Worm (Caenorhabditis elegans) whole organism, young adult: ENCODE results near the gene acs-11.
A peak's percentile ranks its signal among the peaks of the same experiment; 100 is the strongest.

Experiments used
- D2030.7 ChIP-seq: fragments of 200-800 bp; sonication (Bioruptor generic); IDR thresholded peaks from 2 replicates; pipeline ENCODE4 v1.3.6; 2022; ENCODE audit warnings: missing genetic modification reagents, missing genetic modification characterization, missing compliant biosample characterization
- F23B12.7 ChIP-seq: sonication (generic microtip); optimal IDR thresholded peaks from 2 replicates; lab custom pipeline; 2017; ENCODE audit warnings: missing genetic modification characterization, mild to moderate bottlenecking, missing compliant biosample characterization, antibody characterized with exemption, moderate library complexity; ENCODE audit not compliant: insufficient read depth
- F33H1.4 ChIP-seq: fragments of 200-800 bp; sonication (Bioruptor generic); IDR thresholded peaks from 2 replicates; pipeline ENCODE4 v1.3.6; 2022; ENCODE audit warnings: missing genetic modification reagents, missing genetic modification characterization, missing compliant biosample characterization
- F55B11.4 ChIP-seq: sonication (generic microtip); optimal IDR thresholded peaks from 2 replicates; lab custom pipeline; 2016; ENCODE audit warnings: missing compliant biosample characterization, missing genetic modification characterization, borderline replicate concordance; ENCODE audit not compliant: insufficient read depth
- F57C9.4 ChIP-seq: sonication (generic microtip); optimal IDR thresholded peaks from 2 replicates; lab custom pipeline; 2017; ENCODE audit warnings: mild to moderate bottlenecking, missing genetic modification characterization, missing compliant biosample characterization
- T26A5.8 ChIP-seq: sonication (generic microtip); optimal IDR thresholded peaks from 2 replicates; lab custom pipeline; 2016; ENCODE audit warnings: missing genetic modification characterization, missing compliant biosample characterization
- ZK185.1 ChIP-seq: sonication (generic microtip); optimal IDR thresholded peaks from 2 replicates; lab custom pipeline; 2016; ENCODE audit warnings: mild to moderate bottlenecking, missing genetic modification characterization, missing compliant biosample characterization; ENCODE audit not compliant: poor library complexity, severe bottlenecking
- akir-1 ChIP-seq: fragments of 200-800 bp; sonication (Bioruptor generic); optimal IDR thresholded peaks from 2 replicates; lab custom pipeline; 2018; ENCODE audit warnings: mild to moderate bottlenecking, missing genetic modification characterization, moderate library complexity, missing compliant biosample characterization
- aptf-2 ChIP-seq: fragments of 200-800 bp; sonication (Bioruptor generic); conservative IDR thresholded peaks from 2 replicates; pipeline ENCODE4 v1.3.6; 2022; ENCODE audit warnings: missing genetic modification reagents, missing genetic modification characterization, missing compliant biosample characterization
- atf-7 ChIP-seq: sonication (generic microtip); optimal IDR thresholded peaks from 2 replicates; lab custom pipeline; 2017; ENCODE audit warnings: mild to moderate bottlenecking, missing genetic modification characterization, missing compliant biosample characterization
- bed-2 ChIP-seq: fragments of 200-800 bp; sonication (Bioruptor generic); IDR thresholded peaks from 2 replicates; pipeline ENCODE4 v1.3.6; 2022; ENCODE audit warnings: missing genetic modification reagents, missing genetic modification characterization, missing compliant biosample characterization
- ceh-27 ChIP-seq: fragments of 200-800 bp; sonication (Bioruptor generic); optimal IDR thresholded peaks from 2 replicates; lab custom pipeline; 2018; ENCODE audit warnings: mild to moderate bottlenecking, missing genetic modification characterization, moderate library complexity, missing compliant biosample characterization
- ceh-40 ChIP-seq: fragments of 200-800 bp; sonication (Bioruptor generic); IDR thresholded peaks from 2 replicates; pipeline ENCODE4 v1.3.6; 2022; ENCODE audit warnings: missing genetic modification characterization, missing compliant biosample characterization
- chd-7 ChIP-seq: sonication (generic microtip); optimal IDR thresholded peaks from 2 replicates; lab custom pipeline; 2016; ENCODE audit warnings: mild to moderate bottlenecking, missing genetic modification characterization, moderate library complexity, missing compliant biosample characterization
- dpff-1 ChIP-seq: sonication (generic microtip); optimal IDR thresholded peaks from 2 replicates; lab custom pipeline; 2017; ENCODE audit warnings: mild to moderate bottlenecking, missing genetic modification characterization, missing compliant biosample characterization
- dpl-1 ChIP-seq: fragments of 150-350 bp; optimal IDR thresholded peaks from 2 replicates; lab custom pipeline; 2014; ENCODE audit warnings: missing biosample characterization, missing genetic modification reagents, missing genetic modification characterization
- efl-1 ChIP-seq: fragments of 150-350 bp; optimal IDR thresholded peaks from 2 replicates; lab custom pipeline; 2014; ENCODE audit warnings: missing biosample characterization, missing genetic modification reagents, missing genetic modification characterization
- ets-4 ChIP-seq: fragments of 200-800 bp; sonication (Bioruptor generic); optimal IDR thresholded peaks from 2 replicates; lab custom pipeline; 2018; ENCODE audit warnings: mild to moderate bottlenecking, missing genetic modification characterization, missing compliant biosample characterization
- fkh-3 ChIP-seq: sonication (generic microtip); optimal IDR thresholded peaks from 2 replicates; lab custom pipeline; 2016; ENCODE audit warnings: mild to moderate bottlenecking, missing genetic modification characterization, missing compliant biosample characterization
- him-1 ChIP-seq: sonication (generic microtip); optimal IDR thresholded peaks from 2 replicates; lab custom pipeline; 2016; ENCODE audit warnings: missing genotype, missing genetic modification reagents, missing genetic modification characterization, missing compliant biosample characterization
- hlh-12 ChIP-seq: sonication (generic microtip); optimal IDR thresholded peaks from 2 replicates; lab custom pipeline; 2016; ENCODE audit warnings: missing genetic modification characterization, missing compliant biosample characterization
- hmg-1.2 ChIP-seq: fragments of 200-800 bp; sonication (Bioruptor generic); IDR thresholded peaks from 2 replicates; pipeline ENCODE4 v1.3.6; 2022; ENCODE audit warnings: missing genetic modification reagents, missing genetic modification characterization, missing compliant biosample characterization
- hrde-1 ChIP-seq: sonication (generic microtip); optimal IDR thresholded peaks from 2 replicates; lab custom pipeline; 2016; ENCODE audit warnings: missing genetic modification characterization, mild to moderate bottlenecking, missing compliant biosample characterization, moderate library complexity, missing genotype, missing genetic modification reagents, borderline replicate concordance
- hsf-1 ChIP-seq: fragments of 200-800 bp; sonication (Bioruptor generic); IDR thresholded peaks from 2 replicates; pipeline ENCODE4 v1.3.6; 2022; ENCODE audit warnings: missing genetic modification reagents, missing genetic modification characterization, missing compliant biosample characterization
- let-607 ChIP-seq, 2 experiments: fragments of 200-800 bp in 1 of 2; sonication (Bioruptor generic) in 1 of 2; sonication (generic microtip) in 1 of 2; optimal IDR thresholded peaks; 2 replicates each; lab custom pipeline; 2016 to 2018; ENCODE audit warnings: mild to moderate bottlenecking in 2 of 2, missing compliant biosample characterization in 2 of 2, missing genetic modification characterization in 2 of 2, moderate library complexity in 2 of 2, missing genotype in 1 of 2
- lin-26 ChIP-seq: fragments of 200-800 bp; sonication (Bioruptor generic); IDR thresholded peaks from 2 replicates; pipeline ENCODE4 v1.3.6; 2022; ENCODE audit warnings: missing genetic modification reagents, missing genetic modification characterization, missing compliant biosample characterization
- lin-35 ChIP-seq, 3 experiments: fragments of 150-350 bp in 2 of 3; sonication (generic microtip) in 1 of 3; optimal IDR thresholded peaks; 2 replicates each; lab custom pipeline; 2014 to 2018; ENCODE audit warnings: missing biosample characterization in 3 of 3, missing genetic modification characterization in 3 of 3, missing genetic modification reagents in 3 of 3
- lir-1 ChIP-seq: fragments of 200-800 bp; sonication (Bioruptor generic); conservative IDR thresholded peaks from 2 replicates; pipeline ENCODE4 v1.3.6; 2022; ENCODE audit warnings: missing genetic modification reagents, missing genetic modification characterization, missing compliant biosample characterization
- madf-8 ChIP-seq: fragments of 200-800 bp; sonication (Bioruptor generic); conservative IDR thresholded peaks from 2 replicates; pipeline ENCODE4 v1.3.6; 2022; ENCODE audit warnings: missing genetic modification reagents, missing genetic modification characterization, missing compliant biosample characterization
- mel-28 ChIP-seq: sonication (generic microtip); optimal IDR thresholded peaks from 2 replicates; lab custom pipeline; 2016; ENCODE audit warnings: borderline replicate concordance, mild to moderate bottlenecking, missing genetic modification characterization, missing compliant biosample characterization
- nfya-1 ChIP-seq: sonication (generic microtip); optimal IDR thresholded peaks from 2 replicates; lab custom pipeline; 2017; ENCODE audit warnings: antibody characterized with exemption, missing compliant biosample characterization, missing genetic modification characterization, borderline replicate concordance; ENCODE audit not compliant: insufficient read depth
- nfyb-1 ChIP-seq: fragments of 200-800 bp; sonication (Bioruptor generic); IDR thresholded peaks from 2 replicates; pipeline ENCODE4 v1.3.6; 2022; ENCODE audit warnings: missing genetic modification reagents, missing genetic modification characterization, missing compliant biosample characterization
- rcor-1 ChIP-seq: fragments of 200-800 bp; sonication (Bioruptor generic); IDR thresholded peaks from 2 replicates; pipeline ENCODE4 v1.3.6; 2022; ENCODE audit warnings: missing genetic modification reagents, missing genetic modification characterization, missing compliant biosample characterization
- repo-1 ChIP-seq: sonication (generic microtip); optimal IDR thresholded peaks from 2 replicates; lab custom pipeline; 2017; ENCODE audit warnings: mild to moderate bottlenecking, missing genetic modification characterization, missing compliant biosample characterization
- rpc-1 ChIP-seq, 2 experiments: fragments of 150-350 bp in 1 of 2; sonication (generic microtip) in 1 of 2; optimal IDR thresholded peaks; 2 replicates each; lab custom pipeline; 2014 to 2018; ENCODE audit warnings: missing biosample characterization in 1 of 2, missing genetic modification characterization in 1 of 2, missing genetic modification reagents in 1 of 2, missing genotype in 1 of 2
- sdz-38 ChIP-seq: sonication (generic microtip); optimal IDR thresholded peaks from 2 replicates; lab custom pipeline; 2016; ENCODE audit warnings: missing genotype, missing genetic modification characterization, missing compliant biosample characterization
- snpc-1.1 ChIP-seq: sonication (generic microtip); optimal IDR thresholded peaks from 2 replicates; lab custom pipeline; 2017; ENCODE audit warnings: missing genetic modification characterization, mild to moderate bottlenecking, missing compliant biosample characterization, antibody characterized with exemption, moderate library complexity, missing genotype, missing genetic modification reagents; ENCODE audit not compliant: insufficient read depth
- snpc-1.3 ChIP-seq: sonication (generic microtip); optimal IDR thresholded peaks from 2 replicates; lab custom pipeline; 2017; ENCODE audit warnings: missing genetic modification characterization, mild to moderate bottlenecking, missing compliant biosample characterization, antibody characterized with exemption, moderate library complexity, missing genotype, missing genetic modification reagents; ENCODE audit not compliant: insufficient read depth
- tbp1 ChIP-seq: fragments of 200-800 bp; sonication (Bioruptor generic); optimal IDR thresholded peaks from 2 replicates; lab custom pipeline; 2018; ENCODE audit warnings: mild to moderate bottlenecking, missing genetic modification characterization, missing compliant biosample characterization
- tlf-1 ChIP-seq: fragments of 200-800 bp; sonication (Bioruptor generic); optimal IDR thresholded peaks from 2 replicates; lab custom pipeline; 2018; ENCODE audit warnings: mild to moderate bottlenecking, missing genetic modification characterization, missing compliant biosample characterization
- unc-62 ChIP-seq: fragments of 150-350 bp; optimal IDR thresholded peaks from 2 replicates; lab custom pipeline; 2014; ENCODE audit warnings: missing biosample characterization, missing genetic modification reagents, missing genetic modification characterization
- xnd-1 ChIP-seq: sonication (generic microtip); optimal IDR thresholded peaks from 2 replicates; lab custom pipeline; 2016; ENCODE audit warnings: missing genotype, missing genetic modification reagents, missing genetic modification characterization, missing compliant biosample characterization
- zfh-2 ChIP-seq: fragments of 200-800 bp; sonication (Bioruptor generic); conservative IDR thresholded peaks from 2 replicates; pipeline ENCODE4 v1.3.6; 2022; ENCODE audit warnings: missing genetic modification reagents, missing genetic modification characterization, missing compliant biosample characterization

acs-11 gene

ce11 chrII:4766284-4766683 lies 24.3 kb downstream of the acs-11 start, which contains the start of gene ttm-2:
Gene ttm-2, minus strand, starts transcription at chrII:4766384.
- TF ChIP-seq efl-1 (GFP tag; lab: Kevin White, UChicago) (no peak), tbp1 (GFP tag; lab: Kevin White, UChicago) (no peak), nfyb-1 (GFP tag; lab: Robert Waterston, UW) (no peak), mel-28 (tag; lab: Kevin White, UChicago) (no peak), xnd-1 (tag; lab: Kevin White, UChicago) (no peak), ceh-40 (GFP tag; lab: Robert Waterston, UW) (no peak), akir-1 (GFP tag; lab: Kevin White, UChicago) (no peak), tlf-1 (GFP tag; lab: Kevin White, UChicago) (no peak), ceh-27 (GFP tag; lab: Kevin White, UChicago) (no peak), bed-2 (no peak), snpc-1.1 (tag; lab: Kevin White, UChicago) (no peak), F57C9.4 (tag; lab: Kevin White, UChicago) (no peak), D2030.7 (no peak), T26A5.8 (tag; lab: Kevin White, UChicago) (no peak), zfh-2 (GFP tag; lab: Robert Waterston, UW) (no peak), F33H1.4 (GFP tag; lab: Robert Waterston, UW) (no peak), hlh-12 (tag; lab: Kevin White, UChicago) (no peak), hsf-1 (no peak)

ce11 chrII:4767612-4768011 lies 25.7 kb downstream of the acs-11 start:
- TF ChIP-seq snpc-1.3 (tag; lab: Kevin White, UChicago): no peak
- TF ChIP-seq sdz-38 (tag; lab: Kevin White, UChicago): no peak
- TF ChIP-seq snpc-1.1 (tag; lab: Kevin White, UChicago): no peak
- TF ChIP-seq dpl-1 (GFP tag; lab: Kevin White, UChicago): no peak
- TF ChIP-seq aptf-2 (GFP tag; lab: Robert Waterston, UW): no peak
- no peak for TF ChIP-seq atf-7 (tag; lab: Kevin White, UChicago)
- TF ChIP-seq F55B11.4 (tag; lab: Kevin White, UChicago): no peak
- no peak for TF ChIP-seq lin-35 (GFP tag; optimal IDR thresholded peaks at IDR 0.05; lab: Kevin White, UChicago)
- TF ChIP-seq repo-1 (tag; lab: Kevin White, UChicago): no peak

ce11 chrII:4769096-4769495 lies 27.2 kb downstream of the acs-11 start:
- no peak for TF ChIP-seq chd-7
- TF ChIP-seq hmg-1.2 (GFP tag; lab: Robert Waterston, UW): no peak
- TF ChIP-seq rpc-1 (optimal IDR thresholded peaks at IDR 0.05; lab: Kevin White, UChicago): no peak
- TF ChIP-seq rpc-1 (tag; optimal IDR thresholded peaks at IDR 0.05; lab: Kevin White, UChicago): no peak
- TF ChIP-seq hrde-1: no peak
- TF ChIP-seq fkh-3 (tag; lab: Kevin White, UChicago): no peak
- no peak for TF ChIP-seq nfya-1 (tag; lab: Kevin White, UChicago)
- no peak for TF ChIP-seq ZK185.1 (tag; lab: Kevin White, UChicago)
- peak; percentile 9 to 38 for TF ChIP-seq let-607 (tag; optimal IDR thresholded peaks at IDR 0.05; lab: Kevin White, UChicago)
- no peak for TF ChIP-seq him-1 (tag; lab: Kevin White, UChicago)
- TF ChIP-seq dpl-1 (GFP tag; lab: Kevin White, UChicago): no peak
- no peak for TF ChIP-seq F23B12.7
- TF ChIP-seq dpff-1 (tag; lab: Kevin White, UChicago): no peak
- TF ChIP-seq aptf-2 (GFP tag; lab: Robert Waterston, UW): no peak
- peak; percentile 51 for TF ChIP-seq atf-7 (tag; lab: Kevin White, UChicago)
- TF ChIP-seq lir-1 (GFP tag; lab: Robert Waterston, UW): no peak
- no peak for TF ChIP-seq rcor-1 (GFP tag; lab: Robert Waterston, UW)
- TF ChIP-seq lin-26 (GFP tag; lab: Robert Waterston, UW): no peak
- no peak for TF ChIP-seq D2030.7
- TF ChIP-seq ceh-40 (GFP tag; lab: Robert Waterston, UW): no peak
- TF ChIP-seq unc-62 (GFP tag; lab: Kevin White, UChicago): peak; percentile 96
- TF ChIP-seq madf-8 (GFP tag; lab: Robert Waterston, UW): no peak
- peak; percentile 76 for TF ChIP-seq ets-4 (GFP tag; lab: Kevin White, UChicago)
- TF ChIP-seq sdz-38 (tag; lab: Kevin White, UChicago): no peak
- TF ChIP-seq hsf-1: no peak
